Fruit fly (Drosophila melanogaster) whole organism, embryonic: ENCODE measurements around the gene Bacc.
A peak's percentile ranks its signal among the peaks of the same experiment; 100 is the strongest.

Experiments
- Asciz ChIP-seq: fragments of 200-800 bp; sonication (Bioruptor generic); optimal IDR thresholded peaks from 2 replicates; lab custom pipeline; 2017; ENCODE audit warnings: missing biosample characterization, mild to moderate bottlenecking, missing genetic modification characterization, missing genetic modification reagents
- BEAF-32 ChIP-seq: fragments of 200-800 bp; sonication (Bioruptor generic); optimal IDR thresholded peaks from 3 replicates; lab custom pipeline; 2017; ENCODE audit warnings: missing biosample characterization, missing genetic modification characterization, mild to moderate bottlenecking, moderate library complexity, missing genetic modification reagents
- C15 ChIP-seq: fragments of 200-800 bp; sonication (Bioruptor generic); IDR thresholded peaks from 3 replicates; pipeline ENCODE4 v1.3.6; 2022; ENCODE audit warnings: missing biosample characterization, missing genetic modification characterization
- CG10366 ChIP-seq: fragments of 200-800 bp; sonication (Bioruptor generic); IDR thresholded peaks from 2 replicates; pipeline ENCODE4 v1.3.6; 2022; ENCODE audit warnings: missing biosample characterization, missing genetic modification characterization
- CG11093 ChIP-seq: fragments of 200-800 bp; sonication (Bioruptor generic); IDR thresholded peaks from 3 replicates; pipeline ENCODE4 v1.3.6; 2022; ENCODE audit warnings: missing biosample characterization, missing genetic modification characterization
- CG12299 ChIP-seq: fragments of 200-800 bp; sonication (Bioruptor generic); optimal IDR thresholded peaks from 2 replicates; lab custom pipeline; 2018; ENCODE audit warnings: missing biosample characterization, mild to moderate bottlenecking, missing genetic modification characterization
- CG12659 ChIP-seq: fragments of 200-800 bp; sonication (Bioruptor generic); optimal IDR thresholded peaks from 3 replicates; lab custom pipeline; 2017; ENCODE audit warnings: mild to moderate bottlenecking, missing biosample characterization, missing genetic modification reagents, missing genetic modification characterization
- CG12769 ChIP-seq: fragments of 200-800 bp; sonication (Bioruptor generic); optimal IDR thresholded peaks from 2 replicates; lab custom pipeline; 2019; ENCODE audit warnings: missing biosample characterization, mild to moderate bottlenecking, missing genetic modification characterization, moderate library complexity
- CG13424 ChIP-seq: fragments of 200-800 bp; sonication (Bioruptor generic); optimal IDR thresholded peaks from 2 replicates; lab custom pipeline; 2019; ENCODE audit warnings: missing biosample characterization, mild to moderate bottlenecking, missing genetic modification characterization, moderate library complexity
- CG13624 ChIP-seq: fragments of 200-800 bp; sonication (Bioruptor generic); optimal IDR thresholded peaks from 2 replicates; lab custom pipeline; 2016; ENCODE audit warnings: missing biosample characterization, missing genetic modification characterization
- CG13894 ChIP-seq: fragments of 200-800 bp; sonication (Bioruptor generic); optimal IDR thresholded peaks from 3 replicates; lab custom pipeline; 2018; ENCODE audit warnings: missing biosample characterization, mild to moderate bottlenecking, missing genetic modification characterization, moderate library complexity
- CG14441 ChIP-seq: fragments of 200-800 bp; sonication (Bioruptor generic); IDR thresholded peaks from 2 replicates; pipeline ENCODE4 v1.3.6; 2022; ENCODE audit warnings: missing biosample characterization, missing genetic modification characterization
- CG14710 ChIP-seq: fragments of 200-800 bp; sonication (Bioruptor generic); optimal IDR thresholded peaks from 3 replicates; lab custom pipeline; 2019; ENCODE audit warnings: missing biosample characterization, mild to moderate bottlenecking, missing genetic modification characterization, moderate library complexity
- CG16863 ChIP-seq: fragments of 200-800 bp; sonication (Bioruptor generic); optimal IDR thresholded peaks from 3 replicates; lab custom pipeline; 2016; ENCODE audit warnings: missing biosample characterization, missing genetic modification characterization
- CG17359 ChIP-seq: fragments of 200-800 bp; sonication (Bioruptor generic); optimal IDR thresholded peaks from 3 replicates; lab custom pipeline; 2018; ENCODE audit warnings: missing biosample characterization, mild to moderate bottlenecking, missing genetic modification characterization, moderate library complexity
- CG18262 ChIP-seq: fragments of 200-800 bp; optimal IDR thresholded peaks from 3 replicates; lab custom pipeline; 2019; ENCODE audit warnings: missing biosample characterization, mild to moderate bottlenecking, missing genetic modification characterization, moderate library complexity
- CG18619 ChIP-seq: fragments of 200-800 bp; sonication (Bioruptor generic); optimal IDR thresholded peaks from 3 replicates; lab custom pipeline; 2017; ENCODE audit warnings: missing biosample characterization, mild to moderate bottlenecking, missing genetic modification characterization
- CG32772 ChIP-seq: fragments of 200-800 bp; sonication (Bioruptor generic); IDR thresholded peaks from 2 replicates; pipeline ENCODE4 v1.3.6; 2022; ENCODE audit warnings: missing biosample characterization, missing genetic modification characterization
- CG34376 ChIP-seq: fragments of 200-800 bp; sonication (Bioruptor generic); optimal IDR thresholded peaks from 2 replicates; lab custom pipeline; 2018; ENCODE audit warnings: missing biosample characterization, mild to moderate bottlenecking, missing genetic modification characterization
- CG34422 ChIP-seq: fragments of 200-800 bp; sonication (Bioruptor generic); IDR thresholded peaks from 3 replicates; pipeline ENCODE4 v1.3.6; 2022; ENCODE audit warnings: missing biosample characterization, missing genetic modification characterization
- CG3995 ChIP-seq: fragments of 200-800 bp; sonication (Bioruptor generic); optimal IDR thresholded peaks from 3 replicates; lab custom pipeline; 2016; ENCODE audit warnings: missing biosample characterization, missing genetic modification characterization
- CG6254 ChIP-seq: fragments of 200-800 bp; sonication (Bioruptor generic); optimal IDR thresholded peaks from 3 replicates; lab custom pipeline; 2017; ENCODE audit warnings: mild to moderate bottlenecking, missing biosample characterization, missing genetic modification reagents, missing genetic modification characterization
- CG7372 ChIP-seq: fragments of 200-800 bp; sonication (Bioruptor generic); IDR thresholded peaks from 2 replicates; pipeline ENCODE4 v1.3.6; 2022; ENCODE audit warnings: missing biosample characterization, missing genetic modification characterization
- CG7839 ChIP-seq: fragments of 200-800 bp; sonication (Bioruptor generic); optimal IDR thresholded peaks from 3 replicates; lab custom pipeline; 2018; ENCODE audit warnings: missing biosample characterization, mild to moderate bottlenecking, missing genetic modification characterization, moderate library complexity
- CG7987 ChIP-seq: fragments of 200-800 bp; sonication (Bioruptor generic); optimal IDR thresholded peaks from 2 replicates; lab custom pipeline; 2018; ENCODE audit warnings: missing biosample characterization, mild to moderate bottlenecking, missing genetic modification characterization, moderate library complexity
- Med ChIP-seq: fragments of 200-800 bp; sonication (Bioruptor generic); peaks from one replicate; lab custom pipeline; 2016; ENCODE audit warnings: missing biosample characterization, missing genetic modification characterization, mild to moderate bottlenecking, inconsistent platforms, moderate library complexity
- Oaz ChIP-seq: fragments of 200-800 bp; sonication (Bioruptor generic); IDR thresholded peaks from 2 replicates; pipeline ENCODE4 v1.3.6; 2022; ENCODE audit warnings: missing biosample characterization, missing genetic modification characterization
- Optix ChIP-seq: fragments of 200-800 bp; sonication (Bioruptor generic); IDR thresholded peaks from 3 replicates; pipeline ENCODE4 v1.3.6; 2022; ENCODE audit warnings: missing biosample characterization, missing genetic modification characterization
- Sox102F ChIP-seq: fragments of 200-800 bp; sonication (Bioruptor generic); optimal IDR thresholded peaks from 2 replicates; lab custom pipeline; 2018; ENCODE audit warnings: missing biosample characterization, mild to moderate bottlenecking, missing genetic modification characterization, moderate library complexity
- bcd ChIP-seq: fragments of 200-800 bp; sonication (Bioruptor generic); optimal IDR thresholded peaks from 2 replicates; lab custom pipeline; 2017; ENCODE audit warnings: missing biosample characterization, mild to moderate bottlenecking, missing genetic modification characterization
- dmrt99B ChIP-seq: fragments of 200-800 bp; sonication (Bioruptor generic); optimal IDR thresholded peaks from 2 replicates; lab custom pipeline; 2018; ENCODE audit warnings: missing biosample characterization, mild to moderate bottlenecking, missing genetic modification characterization, moderate library complexity
- dysf ChIP-seq: fragments of 200-800 bp; sonication (Bioruptor generic); IDR thresholded peaks from 3 replicates; pipeline ENCODE4 v1.3.6; 2022; ENCODE audit warnings: missing biosample characterization, missing genetic modification characterization
- esg ChIP-seq: fragments of 200-800 bp; sonication (Bioruptor generic); conservative IDR thresholded peaks from 2 replicates; pipeline ENCODE4 v1.3.6; 2022; ENCODE audit warnings: missing biosample characterization, missing genetic modification characterization
- gce ChIP-seq: fragments of 200-800 bp; sonication (Bioruptor generic); IDR thresholded peaks from 3 replicates; pipeline ENCODE4 v1.3.6; 2022; ENCODE audit warnings: missing biosample characterization, missing genetic modification characterization
- gcm2 ChIP-seq: fragments of 200-800 bp; sonication (Bioruptor generic); optimal IDR thresholded peaks from 2 replicates; lab custom pipeline; 2016; ENCODE audit warnings: missing biosample characterization, missing genetic modification characterization
- her ChIP-seq: fragments of 200-800 bp; sonication (Bioruptor generic); optimal IDR thresholded peaks from 2 replicates; lab custom pipeline; 2016; ENCODE audit warnings: missing biosample characterization, missing genetic modification characterization
- lbe ChIP-seq: fragments of 200-800 bp; sonication (Bioruptor generic); optimal IDR thresholded peaks from 2 replicates; lab custom pipeline; 2016; ENCODE audit warnings: missing biosample characterization, mild to moderate bottlenecking, missing genetic modification characterization
- mld ChIP-seq: fragments of 200-800 bp; sonication (Bioruptor generic); IDR thresholded peaks from 3 replicates; pipeline ENCODE4 v1.3.6; 2022; ENCODE audit warnings: missing biosample characterization, missing genetic modification characterization; ENCODE audit not compliant: partially characterized antibody
- pan ChIP-seq, 4 experiments: fragments of >200 bp in 3 of 4; fragments of 200-800 bp in 1 of 4; sonication (Bioruptor generic) in 1 of 4; optimal IDR thresholded peaks in 3 of 4; IDR thresholded peaks in 1 of 4; 2 replicates each; pipeline versions ENCODE4 v1.3.6 to Lab custom; 2017 to 2022; ENCODE audit warnings: missing biosample characterization in 2 of 4, missing genetic modification characterization in 2 of 4, mixed read lengths in 1 of 4
- pita ChIP-seq: fragments of 200-800 bp; sonication (Bioruptor generic); optimal IDR thresholded peaks from 2 replicates; lab custom pipeline; 2017; ENCODE audit warnings: missing biosample characterization, mild to moderate bottlenecking, missing genetic modification characterization
- pnt ChIP-seq: fragments of 200-800 bp; sonication (Bioruptor generic); optimal IDR thresholded peaks from 3 replicates; lab custom pipeline; 2016; ENCODE audit warnings: missing biosample characterization, missing genetic modification characterization
- pzg ChIP-seq: fragments of 200-800 bp; sonication (Bioruptor generic); optimal IDR thresholded peaks from 3 replicates; lab custom pipeline; 2018; ENCODE audit warnings: missing biosample characterization, mild to moderate bottlenecking, missing genetic modification characterization, moderate library complexity
- sd ChIP-seq: fragments of 200-800 bp; sonication (Bioruptor generic); optimal IDR thresholded peaks from 3 replicates; lab custom pipeline; 2018; ENCODE audit warnings: missing biosample characterization, mild to moderate bottlenecking, missing genetic modification characterization, moderate library complexity
- sima ChIP-seq: fragments of 200-800 bp; sonication (Bioruptor generic); optimal IDR thresholded peaks from 2 replicates; lab custom pipeline; 2016; ENCODE audit warnings: missing biosample characterization, missing genetic modification characterization
- sug ChIP-seq: fragments of 200-800 bp; optimal IDR thresholded peaks from 2 replicates; lab custom pipeline; 2019; ENCODE audit warnings: missing biosample characterization, mild to moderate bottlenecking, missing genetic modification characterization, moderate library complexity
- usp ChIP-seq: fragments of >200 bp; optimal IDR thresholded peaks from 2 replicates; lab custom pipeline; 2017; ENCODE audit warnings: missing biosample characterization, missing genetic modification characterization
- zen2 ChIP-seq: fragments of 200-800 bp; sonication (Bioruptor generic); IDR thresholded peaks from 3 replicates; pipeline ENCODE4 v1.3.6; 2022; ENCODE audit warnings: missing biosample characterization, missing genetic modification characterization; ENCODE audit not compliant: partially characterized antibody

Bacc gene

DNA sequence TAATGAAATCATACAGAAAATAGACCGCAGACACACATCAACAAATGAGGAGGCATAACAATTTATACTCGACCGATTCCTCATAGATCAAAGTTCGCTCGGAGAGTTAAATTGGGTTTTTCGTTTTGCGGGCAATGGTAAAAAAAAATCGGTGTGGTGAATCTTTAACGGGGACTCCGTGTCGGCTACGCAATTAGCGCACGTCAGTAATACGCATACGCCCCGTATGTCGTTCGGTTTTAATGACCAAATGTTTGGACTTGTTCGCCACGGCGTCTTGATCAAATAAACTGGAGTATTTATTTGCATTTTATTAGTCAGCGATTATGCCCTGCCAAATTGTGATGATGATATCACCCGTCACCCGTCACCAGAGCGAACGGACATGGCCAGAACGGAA lies 21.5 kb upstream of the Bacc start:
- TF ChIP-seq CG12769 (tag; lab: Kevin White, UChicago) (peak; percentile 9), CG3995 (GFP tag; lab: Kevin White, UChicago) (no peak), pita (GFP tag; lab: Kevin White, UChicago) (no peak), CG13894 (tag; lab: Kevin White, UChicago) (peak; percentile 1), BEAF-32 (no peak), CG7372 (peak; percentile 91), mld (GFP tag; lab: Robert Waterston, UW) (no peak), C15 (GFP tag; lab: Robert Waterston, UW) (no peak), her (no peak), pzg (no peak), CG11093 (GFP tag; lab: Robert Waterston, UW) (no peak), CG6254 (GFP tag; lab: Kevin White, UChicago) (no peak), Med (GFP tag; lab: Kevin White, UChicago) (peak; percentile 28), Asciz (GFP tag; lab: Kevin White, UChicago) (no peak), usp (GFP tag; lab: Kevin White, UChicago) (no peak)
- TF ChIP-seq, all 482 proteins: peak for 4

DNA sequence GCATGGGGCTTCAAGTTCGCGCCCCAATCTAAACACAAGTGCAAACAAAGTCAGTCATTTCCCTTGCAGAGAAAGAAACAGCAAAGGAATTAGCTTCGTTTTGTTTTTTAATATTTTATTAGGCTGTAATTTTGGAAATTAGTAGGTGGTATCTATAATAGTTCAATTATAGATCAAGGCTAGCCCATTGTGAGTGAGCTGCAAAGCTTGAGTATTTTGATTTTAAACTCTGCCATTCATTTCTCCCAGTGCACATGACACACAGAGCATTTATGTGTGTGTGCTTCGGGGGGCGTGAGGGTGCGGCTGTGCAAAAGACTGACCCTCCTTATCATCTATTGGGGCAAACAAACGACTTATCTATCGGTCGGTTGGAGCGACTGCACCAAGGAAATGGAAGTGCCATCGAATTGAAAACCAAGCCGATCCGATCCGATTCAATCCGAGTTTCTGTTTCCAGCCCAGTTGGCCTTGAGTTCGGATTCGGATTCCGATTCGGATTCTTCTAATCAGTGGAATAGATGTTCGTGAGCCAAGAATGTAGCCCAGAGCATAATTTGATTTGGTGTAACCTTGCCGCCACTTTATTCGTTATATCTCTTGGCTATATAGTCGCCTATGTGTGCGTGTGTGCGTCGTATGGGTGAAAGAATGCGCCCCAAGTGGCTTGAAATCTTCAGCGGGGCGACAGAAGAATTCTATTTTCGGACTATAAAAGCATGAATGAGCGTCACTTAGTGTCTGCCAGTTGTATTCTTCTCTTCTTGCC lies 20.7 kb upstream of the Bacc start:
- TF ChIP-seq CG12299 (tag; lab: Kevin White, UChicago) (no peak), CG12659 (peak; percentile 19), gce (GFP tag; lab: Robert Waterston, UW) (0 out of 3 replicates have a peak, but pooled peaks have one; percentile 34), dysf (peak; percentile 39; the same call in 1 of the 3 replicates), CG11093 (GFP tag; lab: Robert Waterston, UW) (0 out of 3 replicates have a peak, but pooled peaks have one; percentile 22), CG7987 (GFP tag; lab: Kevin White, UChicago) (no peak), CG13424 (peak; percentile 21), CG16863 (GFP tag; lab: Kevin White, UChicago) (no peak), CG14710 (tag; lab: Kevin White, UChicago) (no peak), pan (optimal IDR thresholded peaks at IDR 0.05; lab: Kevin White, UChicago) (no peak), pan (GFP tag; optimal IDR thresholded peaks at IDR 0.05 in 1 of 2, IDR thresholded peaks at IDR 0.05 in 1 of 2) (peak in 1 of 2 experiments; percentile 63), CG34422 (GFP tag; lab: Robert Waterston, UW) (0 out of 3 replicates have a peak, but pooled peaks have one; percentile 40), CG7839 (tag; lab: Kevin White, UChicago) (peak; percentile 50), CG13624 (GFP tag; lab: Kevin White, UChicago) (peak; percentile 18), lbe (no peak), esg (GFP tag; lab: Robert Waterston, UW) (peak; percentile 66), CG18262 (tag; lab: Kevin White, UChicago) (peak; percentile 38), Optix (GFP tag; lab: Robert Waterston, UW) (0 out of 3 replicates have a peak, but pooled peaks have one; percentile 47), pnt (peak; percentile 37), sug (tag; lab: Kevin White, UChicago) (peak; percentile 35), dmrt99B (tag; lab: Kevin White, UChicago) (peak; percentile 68), CG32772 (GFP tag; lab: Robert Waterston, UW) (peak; percentile 64), CG14441 (GFP tag; lab: Robert Waterston, UW) (peak; percentile 45; the same call in 1 of the 2 replicates), Sox102F (GFP tag; lab: Kevin White, UChicago) (peak; percentile 40), sd (peak; percentile 94), Oaz (no peak), bcd (GFP tag; lab: Kevin White, UChicago) (peak; percentile 6), CG34376 (GFP tag; lab: Kevin White, UChicago) (peak; percentile 38), CG17359 (tag; lab: Kevin White, UChicago) (peak; percentile 48), sima (GFP tag; lab: Kevin White, UChicago) (no peak), gcm2 (GFP tag; lab: Kevin White, UChicago) (no peak), CG18619 (GFP tag; lab: Kevin White, UChicago) (peak; percentile 9), CG10366 (GFP tag; lab: Robert Waterston, UW) (peak; percentile 39; the same call in 1 of the 2 replicates), zen2 (GFP tag; lab: Robert Waterston, UW) (no peak)
